Fruit fly (Drosophila melanogaster) whole organism, embryonic: ENCODE data around the gene CG11791.
A peak's percentile ranks its signal among the peaks of the same experiment; 100 is the strongest.

Experiments
- Antp ChIP-seq: fragments of 200-800 bp; sonication (Bioruptor generic); optimal IDR thresholded peaks from 3 replicates; lab custom pipeline; 2016; ENCODE audit warnings: missing biosample characterization, missing genetic modification characterization
- Atf6 ChIP-seq: fragments of 200-800 bp; sonication (Bioruptor generic); IDR thresholded peaks from 2 replicates; pipeline ENCODE4 v1.3.6; 2022; ENCODE audit warnings: missing biosample characterization, missing genetic modification characterization
- CG13287 ChIP-seq: fragments of 200-800 bp; sonication (Bioruptor generic); IDR thresholded peaks from 2 replicates; pipeline ENCODE4 v1.3.6; 2022; ENCODE audit warnings: missing biosample characterization, missing genetic modification characterization; ENCODE audit not compliant: partially characterized antibody
- CG13894 ChIP-seq: fragments of 200-800 bp; sonication (Bioruptor generic); optimal IDR thresholded peaks from 3 replicates; lab custom pipeline; 2018; ENCODE audit warnings: missing biosample characterization, mild to moderate bottlenecking, missing genetic modification characterization, moderate library complexity
- CG15011 ChIP-seq: fragments of 200-800 bp; sonication (Bioruptor generic); optimal IDR thresholded peaks from 3 replicates; lab custom pipeline; 2018; ENCODE audit warnings: missing biosample characterization, mild to moderate bottlenecking, missing genetic modification characterization
- CG15073 ChIP-seq: fragments of 200-800 bp; sonication (Bioruptor generic); optimal IDR thresholded peaks from 2 replicates; lab custom pipeline; 2016; ENCODE audit warnings: missing biosample characterization, missing genetic modification characterization
- CG1603 ChIP-seq: fragments of 200-800 bp; sonication (Bioruptor generic); optimal IDR thresholded peaks from 2 replicates; lab custom pipeline; 2019; ENCODE audit warnings: missing biosample characterization, mild to moderate bottlenecking, missing genetic modification characterization, moderate library complexity
- CG31441 ChIP-seq: fragments of 200-800 bp; sonication (Bioruptor generic); IDR thresholded peaks from 2 replicates; pipeline ENCODE4 v1.3.6; 2022; ENCODE audit warnings: missing biosample characterization, missing genetic modification characterization
- CG3407 ChIP-seq: fragments of 200-800 bp; sonication (Bioruptor generic); optimal IDR thresholded peaks from 2 replicates; lab custom pipeline; 2018; ENCODE audit warnings: missing biosample characterization, mild to moderate bottlenecking, missing genetic modification characterization
- CG4360 ChIP-seq: fragments of 200-800 bp; sonication (Bioruptor generic); IDR thresholded peaks from 2 replicates; pipeline ENCODE4 v1.3.6; 2022; ENCODE audit warnings: missing biosample characterization, missing genetic modification characterization
- CG4617 ChIP-seq: fragments of 200-800 bp; sonication (Bioruptor generic); optimal IDR thresholded peaks from 3 replicates; lab custom pipeline; 2016; ENCODE audit warnings: missing biosample characterization, missing genetic modification characterization, borderline replicate concordance
- CG5953 ChIP-seq: fragments of 200-800 bp; sonication (Bioruptor generic); IDR thresholded peaks from 2 replicates; pipeline ENCODE4 v1.3.6; 2022; ENCODE audit warnings: missing biosample characterization, missing genetic modification characterization
- CG7745 ChIP-seq: fragments of 200-800 bp; sonication (Bioruptor generic); optimal IDR thresholded peaks from 2 replicates; lab custom pipeline; 2018; ENCODE audit warnings: missing biosample characterization, mild to moderate bottlenecking, missing genetic modification characterization, moderate library complexity
- CG8089 ChIP-seq: fragments of 200-800 bp; sonication (Bioruptor generic); optimal IDR thresholded peaks from 3 replicates; lab custom pipeline; 2016; ENCODE audit warnings: missing biosample characterization, missing genetic modification characterization
- CrebB ChIP-seq: fragments of 200-800 bp; sonication (Bioruptor generic); optimal IDR thresholded peaks from 3 replicates; lab custom pipeline; 2018; ENCODE audit warnings: missing biosample characterization, mild to moderate bottlenecking, missing genetic modification characterization
- Dfd ChIP-seq, 2 experiments: fragments of >200 bp; optimal IDR thresholded peaks; 2 replicates each; lab custom pipeline; 2017; ENCODE audit warnings: missing biosample characterization in 2 of 2, missing genetic modification characterization in 2 of 2
- Doc2 ChIP-seq: fragments of 200-800 bp; sonication (Bioruptor generic); IDR thresholded peaks from 2 replicates; pipeline ENCODE4 v1.3.6; 2022; ENCODE audit warnings: missing biosample characterization, missing genetic modification characterization
- Doc3 ChIP-seq: fragments of 200-800 bp; sonication (Bioruptor generic); IDR thresholded peaks from 3 replicates; pipeline ENCODE4 v1.3.6; 2022; ENCODE audit warnings: missing biosample characterization, missing genetic modification characterization; ENCODE audit not compliant: partially characterized antibody
- GATAe ChIP-seq: fragments of 200-800 bp; sonication (Bioruptor generic); conservative IDR thresholded peaks from 2 replicates; pipeline ENCODE4 v1.3.6; 2022; ENCODE audit warnings: missing biosample characterization, missing genetic modification characterization
- Hsf ChIP-seq: fragments of 200-800 bp; sonication (Bioruptor generic); optimal IDR thresholded peaks from 3 replicates; lab custom pipeline; 2016; ENCODE audit warnings: missing biosample characterization, missing genetic modification characterization
- Lim3 ChIP-seq: fragments of 200-800 bp; sonication (Bioruptor generic); IDR thresholded peaks from 2 replicates; pipeline ENCODE4 v1.3.6; 2022; ENCODE audit warnings: missing biosample characterization, missing genetic modification characterization
- Max ChIP-seq: fragments of 200-800 bp; sonication (Bioruptor generic); optimal IDR thresholded peaks from 2 replicates; lab custom pipeline; 2016; ENCODE audit warnings: missing biosample characterization, mild to moderate bottlenecking, missing genetic modification characterization
- Mes4 ChIP-seq: fragments of 200-800 bp; sonication (Bioruptor generic); optimal IDR thresholded peaks from 2 replicates; lab custom pipeline; 2016; ENCODE audit warnings: missing biosample characterization, missing genetic modification characterization
- Mrtf ChIP-seq: fragments of 200-800 bp; sonication (Bioruptor generic); IDR thresholded peaks from 3 replicates; pipeline ENCODE4 v1.3.6; 2022; ENCODE audit warnings: missing biosample characterization, missing genetic modification characterization
- NK7.1 ChIP-seq: fragments of 200-800 bp; sonication (Bioruptor generic); optimal IDR thresholded peaks from 3 replicates; lab custom pipeline; 2016; ENCODE audit warnings: missing biosample characterization, missing genetic modification characterization
- Opbp ChIP-seq: fragments of 200-800 bp; sonication (Bioruptor generic); IDR thresholded peaks from 3 replicates; pipeline ENCODE4 v1.3.6; 2022; ENCODE audit warnings: missing biosample characterization, missing genetic modification characterization; ENCODE audit not compliant: partially characterized antibody
- Pdp1 ChIP-seq, 2 experiments: fragments of 200-800 bp; sonication (Bioruptor generic); optimal IDR thresholded peaks; 3 replicates each; lab custom pipeline; 2016; ENCODE audit warnings: missing biosample characterization in 2 of 2, missing genetic modification characterization in 2 of 2, mild to moderate bottlenecking in 1 of 2, moderate library complexity in 1 of 2
- Stat92E ChIP-seq, 3 experiments: fragments of >200 bp in 2 of 3; fragments of 200-800 bp in 1 of 3; sonication (Bioruptor generic) in 1 of 3; optimal IDR thresholded peaks; 2 replicates each; lab custom pipeline; 2017 to 2019; ENCODE audit warnings: missing biosample characterization in 3 of 3, missing genetic modification characterization in 3 of 3, mild to moderate bottlenecking in 1 of 3, moderate library complexity in 1 of 3
- ab ChIP-seq: fragments of 200-800 bp; sonication (Bioruptor generic); optimal IDR thresholded peaks from 2 replicates; lab custom pipeline; 2016; ENCODE audit warnings: missing biosample characterization, missing genetic modification characterization
- abd-A ChIP-seq: fragments of 200-800 bp; sonication (Bioruptor generic); optimal IDR thresholded peaks from 3 replicates; lab custom pipeline; 2019; ENCODE audit warnings: missing biosample characterization, mild to moderate bottlenecking, missing genetic modification characterization, moderate library complexity
- aop ChIP-seq: fragments of 200-800 bp; sonication (Bioruptor generic); IDR thresholded peaks from 2 replicates; pipeline ENCODE4 v1.3.6; 2022; ENCODE audit warnings: missing biosample characterization, missing genetic modification characterization
- ap ChIP-seq: fragments of 200-800 bp; sonication (Bioruptor generic); IDR thresholded peaks from 2 replicates; pipeline ENCODE4 v1.3.6; 2022; ENCODE audit warnings: missing biosample characterization, missing genetic modification characterization
- bowl ChIP-seq: fragments of 200-800 bp; sonication (Bioruptor generic); IDR thresholded peaks from 2 replicates; pipeline ENCODE4 v1.3.6; 2022; ENCODE audit warnings: missing biosample characterization, missing genetic modification characterization
- cas ChIP-seq: fragments of 200-800 bp; sonication (Bioruptor generic); IDR thresholded peaks from 2 replicates; pipeline ENCODE4 v1.3.6; 2022; ENCODE audit warnings: missing biosample characterization, missing genetic modification characterization
- caup ChIP-seq: fragments of 200-800 bp; sonication (Bioruptor generic); optimal IDR thresholded peaks from 3 replicates; lab custom pipeline; 2017; ENCODE audit warnings: missing biosample characterization, mild to moderate bottlenecking, missing genetic modification characterization, moderate library complexity; ENCODE audit not compliant: severe bottlenecking
- croc ChIP-seq: fragments of 200-800 bp; sonication (Bioruptor generic); conservative IDR thresholded peaks from 3 replicates; pipeline ENCODE4 v1.3.6; 2022; ENCODE audit warnings: missing biosample characterization, missing genetic modification characterization
- dmrt99B ChIP-seq: fragments of 200-800 bp; sonication (Bioruptor generic); optimal IDR thresholded peaks from 2 replicates; lab custom pipeline; 2018; ENCODE audit warnings: missing biosample characterization, mild to moderate bottlenecking, missing genetic modification characterization, moderate library complexity
- en ChIP-seq: fragments of 200-800 bp; sonication (Bioruptor generic); optimal IDR thresholded peaks from 2 replicates; lab custom pipeline; 2016; ENCODE audit warnings: missing biosample characterization, missing genetic modification characterization
- exex ChIP-seq: fragments of 200-800 bp; sonication (Bioruptor generic); optimal IDR thresholded peaks from 4 replicates; lab custom pipeline; 2018; ENCODE audit warnings: missing biosample characterization, mild to moderate bottlenecking, missing genetic modification characterization, moderate library complexity
- eyg ChIP-seq: fragments of 200-800 bp; sonication (Bioruptor generic); optimal IDR thresholded peaks from 3 replicates; lab custom pipeline; 2016; ENCODE audit warnings: missing biosample characterization, missing genetic modification characterization
- gro ChIP-seq: fragments of 200-800 bp; sonication (Bioruptor generic); optimal IDR thresholded peaks from 2 replicates; lab custom pipeline; 2016; ENCODE audit warnings: missing biosample characterization, missing genetic modification characterization
- lab ChIP-seq: fragments of 200-800 bp; sonication (Bioruptor generic); optimal IDR thresholded peaks from 3 replicates; lab custom pipeline; 2017; ENCODE audit warnings: missing biosample characterization, missing genetic modification characterization, mild to moderate bottlenecking, moderate library complexity, missing genetic modification reagents
- salm ChIP-seq: fragments of 200-800 bp; sonication (Bioruptor generic); optimal IDR thresholded peaks from 2 replicates; lab custom pipeline; 2018; ENCODE audit warnings: missing biosample characterization, mild to moderate bottlenecking, missing genetic modification characterization
- seq ChIP-seq: fragments of 200-800 bp; sonication (Bioruptor generic); IDR thresholded peaks from 2 replicates; pipeline ENCODE4 v1.3.6; 2022; ENCODE audit warnings: missing biosample characterization, missing genetic modification characterization
- slou ChIP-seq: fragments of 200-800 bp; sonication (Bioruptor generic); optimal IDR thresholded peaks from 3 replicates; lab custom pipeline; 2016; ENCODE audit warnings: missing biosample characterization, missing genetic modification characterization
- slp2 ChIP-seq: fragments of 200-800 bp; sonication (Bioruptor generic); optimal IDR thresholded peaks from 2 replicates; lab custom pipeline; 2016; ENCODE audit warnings: missing biosample characterization, missing genetic modification characterization
- sr ChIP-seq: fragments of 200-800 bp; sonication (Bioruptor generic); IDR thresholded peaks from 3 replicates; pipeline ENCODE4 v1.3.6; 2022; ENCODE audit warnings: missing biosample characterization, missing genetic modification characterization
- tll ChIP-seq, 2 experiments: fragments of 200-800 bp in 1 of 2; fragments of >200 bp in 1 of 2; sonication (Bioruptor generic) in 1 of 2; optimal IDR thresholded peaks; 2 replicates each; lab custom pipeline; 2017 to 2019; ENCODE audit warnings: missing biosample characterization in 2 of 2, missing genetic modification characterization in 2 of 2, mild to moderate bottlenecking in 1 of 2, moderate library complexity in 1 of 2
- ttk ChIP-seq: fragments of 200-800 bp; sonication (Bioruptor generic); IDR thresholded peaks from 2 replicates; pipeline ENCODE4 v2.1.2; 2022; ENCODE audit warnings: missing biosample characterization, missing genetic modification characterization
- unpg ChIP-seq: fragments of 200-800 bp; sonication (Bioruptor generic); optimal IDR thresholded peaks from 3 replicates; lab custom pipeline; 2018; ENCODE audit warnings: missing biosample characterization, mild to moderate bottlenecking, missing genetic modification characterization, moderate library complexity
- wor ChIP-seq: fragments of 200-800 bp; sonication (Bioruptor generic); IDR thresholded peaks from 2 replicates; pipeline ENCODE4 v1.3.6; 2022; ENCODE audit warnings: missing biosample characterization, missing genetic modification characterization

Gene CG11791

DNA sequence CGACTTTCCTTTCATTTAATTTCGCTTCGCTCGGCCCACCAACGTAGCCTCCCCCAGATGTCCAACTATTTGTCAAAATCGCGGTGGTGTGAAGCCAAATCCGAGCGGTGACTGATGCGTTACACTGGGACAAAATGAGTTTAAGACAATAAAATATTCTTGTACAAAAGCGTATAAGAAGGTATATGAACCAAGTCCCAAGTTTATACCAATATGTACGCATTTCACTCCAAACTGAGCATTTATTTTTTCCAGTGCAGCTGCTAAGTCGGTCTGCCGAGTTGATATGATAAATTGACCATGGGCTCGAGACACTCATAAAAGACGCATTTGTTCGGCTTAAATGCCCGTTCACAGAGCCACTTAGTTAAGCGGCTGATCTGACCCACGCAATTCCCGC is 44.7 kb upstream of the CG11791 start (continued):
- TF ChIP-seq en (GFP tag; lab: Kevin White, UChicago): no peak
- no peak for TF ChIP-seq Atf6 (GFP tag; lab: Robert Waterston, UW)
- 0 out of 2 replicates have a peak, but pooled peaks have one; percentile 24 for TF ChIP-seq ttk (GFP tag; lab: Robert Waterston, UW)
- no peak for TF ChIP-seq tll (GFP tag; optimal IDR thresholded peaks at IDR 0.05; lab: Kevin White, UChicago)
- peak; percentile 46 for TF ChIP-seq unpg (GFP tag; lab: Kevin White, UChicago)
- no peak for TF ChIP-seq CG4360 (GFP tag; lab: Robert Waterston, UW)
- TF ChIP-seq CG1603: peak; percentile 57
- no peak for TF ChIP-seq slou (GFP tag; lab: Kevin White, UChicago)
- TF ChIP-seq Max (GFP tag; lab: Kevin White, UChicago): no peak
- no peak for TF ChIP-seq eyg (GFP tag; lab: Kevin White, UChicago)
- TF ChIP-seq Doc3 (GFP tag; lab: Robert Waterston, UW): no peak
- peak; percentile 23 for TF ChIP-seq Antp (GFP tag; lab: Kevin White, UChicago)
- TF ChIP-seq CG13894 (tag; lab: Kevin White, UChicago): no peak
- TF ChIP-seq CG15011 (GFP tag; lab: Kevin White, UChicago): no peak
- no peak for TF ChIP-seq Lim3 (GFP tag; lab: Robert Waterston, UW)
- TF ChIP-seq NK7.1 (GFP tag; lab: Kevin White, UChicago): no peak
- TF ChIP-seq CG4617 (GFP tag; lab: Kevin White, UChicago): no peak
- TF ChIP-seq ab (GFP tag; lab: Kevin White, UChicago): no peak
- no peak for TF ChIP-seq gro (GFP tag; lab: Kevin White, UChicago)
- TF ChIP-seq seq (GFP tag; lab: Robert Waterston, UW): peak; percentile 62; the same call in 1 of the 2 replicates
- peak; percentile 75 for TF ChIP-seq lab (GFP tag; lab: Kevin White, UChicago)
- no peak for TF ChIP-seq Opbp (GFP tag; lab: Robert Waterston, UW)
- TF ChIP-seq Doc2 (GFP tag; lab: Robert Waterston, UW): no peak
- no peak for TF ChIP-seq GATAe (GFP tag; lab: Robert Waterston, UW)
- no peak for TF ChIP-seq CG13287 (GFP tag; lab: Robert Waterston, UW)
- TF ChIP-seq cas: no peak
- no peak for TF ChIP-seq CG15073 (GFP tag; lab: Kevin White, UChicago)
- TF ChIP-seq Mrtf (GFP tag; lab: Robert Waterston, UW): peak; percentile 26; the same call in 1 of the 3 replicates
- TF ChIP-seq wor: 0 out of 2 replicates have a peak, but pooled peaks have one; percentile 25
- TF ChIP-seq CrebB: no peak
- no peak for TF ChIP-seq exex (tag; lab: Kevin White, UChicago)
- no peak for TF ChIP-seq CG3407 (GFP tag; lab: Kevin White, UChicago)
- no peak for TF ChIP-seq aop (GFP tag; lab: Robert Waterston, UW)
- TF ChIP-seq slp2 (GFP tag; lab: Kevin White, UChicago): no peak
- TF ChIP-seq CG7745: no peak
- no peak for TF ChIP-seq salm (tag; lab: Kevin White, UChicago)
- TF ChIP-seq CG31441 (GFP tag; lab: Robert Waterston, UW): 0 out of 2 replicates have a peak, but pooled peaks have one; percentile 35
- TF ChIP-seq croc: 0 out of 3 replicates have a peak, but pooled peaks have one; percentile 23
- no peak for TF ChIP-seq ap (GFP tag; lab: Robert Waterston, UW)
- TF ChIP-seq CG5953 (GFP tag; lab: Robert Waterston, UW): no peak
- TF ChIP-seq bowl (GFP tag; lab: Robert Waterston, UW): no peak
- peak; percentile 32 for TF ChIP-seq caup (GFP tag; lab: Kevin White, UChicago)
- TF ChIP-seq Dfd (GFP tag; optimal IDR thresholded peaks at IDR 0.05; lab: Kevin White, UChicago): no peak
- TF ChIP-seq Stat92E (GFP tag; optimal IDR thresholded peaks at IDR 0.05; lab: Kevin White, UChicago): no peak
- TF ChIP-seq abd-A (tag; lab: Kevin White, UChicago): no peak
- peak; percentile 75 for TF ChIP-seq dmrt99B
- peak; percentile 51 for TF ChIP-seq Mes4 (GFP tag; lab: Kevin White, UChicago)
- peak; percentile 51 for TF ChIP-seq Hsf (GFP tag; lab: Kevin White, UChicago)
- TF ChIP-seq Pdp1 (GFP tag; optimal IDR thresholded peaks at IDR 0.05; lab: Kevin White, UChicago): peak in 1 of 2 experiments; percentile 50
- peak; percentile 19 for TF ChIP-seq CG8089 (GFP tag; lab: Kevin White, UChicago)
- TF ChIP-seq sr: peak; percentile 58; the same call in 2 of the 3 replicates
